Fruit fly (Drosophila melanogaster): ENCODE data around the gene HisRS.

The HisRS gene

DNA sequence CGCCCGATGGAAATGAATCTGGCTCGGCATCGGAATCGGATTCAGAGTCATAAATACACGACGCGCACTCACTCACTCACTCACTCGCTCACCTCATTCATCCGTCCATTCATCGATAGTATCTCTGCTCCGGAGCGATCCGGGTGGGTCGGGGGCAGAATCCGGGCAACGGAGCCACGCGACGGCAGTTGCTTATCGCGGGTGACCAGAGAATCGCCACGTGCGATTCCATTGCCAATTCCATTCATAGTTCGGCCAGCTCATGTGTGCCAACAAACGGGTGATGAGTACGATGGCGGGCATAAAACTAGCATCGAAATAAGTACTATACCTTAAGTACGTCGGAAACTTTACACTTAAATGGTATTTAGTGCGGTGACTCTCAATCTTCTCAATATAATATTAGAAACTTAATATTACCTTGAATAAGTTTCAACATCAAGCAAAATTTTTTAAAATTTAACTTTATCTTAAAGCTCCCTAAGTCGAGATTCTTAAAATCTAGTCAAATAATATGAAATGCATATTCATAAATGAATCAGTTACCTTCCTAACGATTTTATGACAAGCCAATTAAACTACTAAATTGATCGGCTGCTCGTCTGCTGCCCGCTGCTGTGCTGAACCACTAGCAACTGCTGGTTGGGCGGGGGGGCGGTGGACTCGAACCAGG lies 9.5 kb downstream of the HisRS start (continued):
- TF ChIP-seq bsh (GFP tag; optimal IDR thresholded peaks at IDR 0.05) (peak in 1 of 2 experiments; percentile 53), hkb (optimal IDR thresholded peaks at IDR 0.05) (no peak), hkb (GFP tag; IDR thresholded peaks at IDR 0.05) (peak; percentile 56), CG17829 (tag; optimal IDR thresholded peaks at IDR 0.05) (peak; percentile 59), Hsf (GFP tag; optimal IDR thresholded peaks at IDR 0.05) (peak; percentile 40), sd (tag; optimal IDR thresholded peaks at IDR 0.05) (no peak), stwl (tag; optimal IDR thresholded peaks at IDR 0.05) (no peak), CG8924 (tag; optimal IDR thresholded peaks at IDR 0.05) (peak; percentile 57), Sox102F (GFP tag; optimal IDR thresholded peaks at IDR 0.05) (peak; percentile 26), HHEX (GFP tag; optimal IDR thresholded peaks at IDR 0.05) (peak; percentile 29), CG17385 (GFP tag; optimal IDR thresholded peaks at IDR 0.05) (peak; percentile 7), CG12659 (GFP tag; optimal IDR thresholded peaks at IDR 0.05) (peak; percentile 22), gcm (GFP tag; optimal IDR thresholded peaks at IDR 0.05) (peak; percentile 24), CG2116 (GFP tag; optimal IDR thresholded peaks at IDR 0.05) (peak; percentile 14), psq (GFP tag; optimal IDR thresholded peaks at IDR 0.05) (no peak), CG9727 (GFP tag; optimal IDR thresholded peaks at IDR 0.05) (peak; percentile 73), MESR4 (GFP tag; optimal IDR thresholded peaks at IDR 0.05) (no peak), tx (GFP tag; optimal IDR thresholded peaks at IDR 0.05) (no peak), CG30020 (tag; optimal IDR thresholded peaks at IDR 0.05) (peak; percentile 10), onecut (GFP tag; IDR thresholded peaks at IDR 0.05) (0 out of 2 replicates have a peak, but pooled peaks have one; percentile 20), CG12104 (GFP tag; optimal IDR thresholded peaks at IDR 0.05) (peak; percentile 35), phol (tag; optimal IDR thresholded peaks at IDR 0.05) (peak; percentile 71), vvl (GFP tag; IDR thresholded peaks at IDR 0.05) (peak; percentile 23; the same call in 1 of the 2 replicates), CG32532 (GFP tag; IDR thresholded peaks at IDR 0.05) (0 out of 2 replicates have a peak, but pooled peaks have one; percentile 8), CG6254 (GFP tag; optimal IDR thresholded peaks at IDR 0.05) (peak; percentile 50), CG30431 (GFP tag; optimal IDR thresholded peaks at IDR 0.05) (peak; percentile 32), CG18262 (tag; optimal IDR thresholded peaks at IDR 0.05) (peak; percentile 82), slp2 (GFP tag; optimal IDR thresholded peaks at IDR 0.05) (no peak)

- TF ChIP-seq sisA (GFP tag; IDR thresholded peaks at IDR 0.05) (no peak), gfzf (GFP tag; optimal IDR thresholded peaks at IDR 0.05) (peak; percentile 7), CG17829 (tag; optimal IDR thresholded peaks at IDR 0.05) (no peak)
Observed at dm6 chrX:18528166-18528733, 13.0 kb downstream of the HisRS start, which contains the start of the genes CG15042 and CG15047. Gene CG15042, minus strand, starts transcription at chrX:18528266. Gene CG15047, plus strand, starts transcription at chrX:18528683.

- TF ChIP-seq CG15696 (tag; optimal IDR thresholded peaks at IDR 0.05) (no peak), jing (GFP tag; optimal IDR thresholded peaks at IDR 0.05) (no peak), Sox102F (GFP tag; optimal IDR thresholded peaks at IDR 0.05) (peak; percentile 43), Hr51 (GFP tag; optimal IDR thresholded peaks at IDR 0.05) (peak in 1 of 2 experiments; percentile 45), Hsf (GFP tag; optimal IDR thresholded peaks at IDR 0.05) (peak; percentile 3), CG2678 (tag; optimal IDR thresholded peaks at IDR 0.05) (peak; percentile 35), CG17385 (GFP tag; optimal IDR thresholded peaks at IDR 0.05) (peak; percentile 31), CG30403 (GFP tag; optimal IDR thresholded peaks at IDR 0.05) (peak; percentile 14), Hmr (GFP tag; optimal IDR thresholded peaks at IDR 0.05) (peak; percentile 12), Chrac-16 (GFP tag; optimal IDR thresholded peaks at IDR 0.05) (peak; percentile 7), ranshi (GFP tag; IDR thresholded peaks at IDR 0.05) (no peak), CG4424 (GFP tag; optimal IDR thresholded peaks at IDR 0.05) (peak; percentile 3), ind (GFP tag; optimal IDR thresholded peaks at IDR 0.05) (no peak), CG18619 (GFP tag; optimal IDR thresholded peaks at IDR 0.05) (peak; percentile 7), CG12104 (GFP tag; optimal IDR thresholded peaks at IDR 0.05) (no peak), CG10979 (tag; optimal IDR thresholded peaks at IDR 0.05) (peak; percentile 39), CG11504 (tag; optimal IDR thresholded peaks at IDR 0.05) (peak; percentile 59), croc (GFP tag; conservative IDR thresholded peaks at IDR 0.05) (peak; percentile 34; the same call in 1 of the 3 replicates), Pdp1 (GFP tag; optimal IDR thresholded peaks at IDR 0.05) (peak in 1 of 2 experiments; percentile 59), gcm (GFP tag; optimal IDR thresholded peaks at IDR 0.05) (peak; percentile 19)
Observed at dm6 chrX:18533308-18533707, 18.1 kb downstream of the HisRS start.
